Worm (Caenorhabditis elegans) whole organism, midembryonic: ENCODE results near the gene cup-4.

ENCODE experiments used
- T22C8.4 ChIP-seq: fragments of 200-800 bp; sonication (Bioruptor generic); IDR thresholded peaks from 2 replicates; pipeline ENCODE4 v1.3.6; 2022; ENCODE audit warnings: missing genetic modification characterization, missing compliant biosample characterization
- cog-1 ChIP-seq: sonication (generic microtip); optimal IDR thresholded peaks from 2 replicates; lab custom pipeline; 2016; ENCODE audit warnings: missing genetic modification characterization, missing compliant biosample characterization
- flt-1 ChIP-seq: fragments of 200-800 bp; sonication (Bioruptor generic); IDR thresholded peaks from 2 replicates; pipeline ENCODE4 v1.3.6; 2022; ENCODE audit warnings: missing genetic modification characterization, missing compliant biosample characterization
- klf-2 ChIP-seq: fragments of 200-800 bp; sonication (Bioruptor generic); conservative IDR thresholded peaks from 2 replicates; pipeline ENCODE4 v1.3.6; 2022; ENCODE audit warnings: missing genetic modification reagents, missing genetic modification characterization, missing compliant biosample characterization
- med-1 ChIP-seq: sonication (generic microtip); optimal IDR thresholded peaks from 2 replicates; lab custom pipeline; 2017; ENCODE audit warnings: missing genetic modification characterization, mild to moderate bottlenecking, missing compliant biosample characterization, antibody characterized with exemption, missing genetic modification reagents; ENCODE audit not compliant: insufficient read depth
- ref-1 ChIP-seq: fragments of 200-800 bp; sonication (Bioruptor generic); conservative IDR thresholded peaks from 2 replicates; pipeline ENCODE4 v1.3.6; 2022; ENCODE audit warnings: missing genetic modification reagents, missing genetic modification characterization, missing compliant biosample characterization
- tab-1 ChIP-seq: fragments of 200-800 bp; sonication (Bioruptor generic); IDR thresholded peaks from 2 replicates; pipeline ENCODE4 v1.3.6; 2022; ENCODE audit warnings: missing genetic modification characterization, missing compliant biosample characterization
- ztf-23 ChIP-seq: fragments of 200-800 bp; sonication (Bioruptor generic); IDR thresholded peaks from 2 replicates; pipeline ENCODE4 v1.3.6; 2022; ENCODE audit warnings: missing genetic modification reagents, missing genetic modification characterization, missing compliant biosample characterization
- ztf-29 ChIP-seq: fragments of 200-800 bp; sonication (Bioruptor generic); IDR thresholded peaks from 2 replicates; pipeline ENCODE4 v1.3.6; 2022; ENCODE audit warnings: missing genetic modification reagents, missing genetic modification characterization, missing compliant biosample characterization

cup-4 gene

ce11 chrIII:7838907-7839642, 27.2 kb upstream of the cup-4 start, which contains the start of gene ceh-23:
TSS of gene ceh-23 (plus strand) at chrIII:7839592.
- no peak for TF ChIP-seq ref-1 (GFP tag; lab: Robert Waterston, UW)
- TF ChIP-seq ztf-29 (GFP tag; lab: Robert Waterston, UW) = no peak
- TF ChIP-seq cog-1 (tag; lab: Kevin White, UChicago) = no peak
- no peak for TF ChIP-seq klf-2

ce11 chrIII:7843536-7843935, 22.8 kb upstream of the cup-4 start, which contains the start of gene ZK652.8:
TSS of gene ZK652.8 (minus strand) at chrIII:7843636.
- TF ChIP-seq ztf-23 = no peak
- no peak for TF ChIP-seq ref-1 (GFP tag; lab: Robert Waterston, UW)
- TF ChIP-seq flt-1 = no peak
- no peak for TF ChIP-seq med-1
- no peak for TF ChIP-seq cog-1 (tag; lab: Kevin White, UChicago)
- no peak for TF ChIP-seq tab-1 (GFP tag; lab: Robert Waterston, UW)
- no peak for TF ChIP-seq T22C8.4 (GFP tag; lab: Robert Waterston, UW)
- no peak for TF ChIP-seq ztf-29 (GFP tag; lab: Robert Waterston, UW)
- TF ChIP-seq klf-2 = no peak

ce11 chrIII:7848173-7848572, 18.1 kb upstream of the cup-4 start:
- TF ChIP-seq med-1 (no peak), flt-1 (no peak), cog-1 (tag; lab: Kevin White, UChicago) (no peak), T22C8.4 (GFP tag; lab: Robert Waterston, UW) (no peak), klf-2 (no peak), ztf-29 (GFP tag; lab: Robert Waterston, UW) (no peak)

ce11 chrIII:7854494-7855184, 11.7 kb upstream of the cup-4 start, which contains the start of gene rpl-35:
TSS of gene rpl-35 (plus strand) at chrIII:7855134.
- TF ChIP-seq klf-2 (peak; percentile 70; the same call in 1 of the 2 replicates), flt-1 (peak; percentile 92), ref-1 (GFP tag; lab: Robert Waterston, UW) (peak; percentile 61), med-1 (peak; percentile 48), ztf-23 (peak; percentile 94), cog-1 (tag; lab: Kevin White, UChicago) (peak; percentile 99), tab-1 (GFP tag; lab: Robert Waterston, UW) (peak; percentile 83), T22C8.4 (GFP tag; lab: Robert Waterston, UW) (peak; percentile 76), ztf-29 (GFP tag; lab: Robert Waterston, UW) (peak; percentile 77)

- TF ChIP-seq T22C8.4 (GFP tag; lab: Robert Waterston, UW) (no peak), med-1 (no peak), klf-2 (no peak), ztf-23 (no peak)
These were observed 10.8 kb upstream of the cup-4 start for ce11 chrIII:7855468-7855867.

ce11 chrIII:7857142-7857541, 9.1 kb upstream of the cup-4 start, which contains the start of gene tag-307:
TSS of gene tag-307 (minus strand) at chrIII:7857242.
- TF ChIP-seq ztf-29 (GFP tag; lab: Robert Waterston, UW) = no peak
- TF ChIP-seq ref-1 (GFP tag; lab: Robert Waterston, UW) = no peak
- TF ChIP-seq tab-1 (GFP tag; lab: Robert Waterston, UW) = no peak
- TF ChIP-seq flt-1 = no peak
- TF ChIP-seq cog-1 (tag; lab: Kevin White, UChicago) = no peak
- no peak for TF ChIP-seq klf-2
- TF ChIP-seq med-1 = no peak
- no peak for TF ChIP-seq T22C8.4 (GFP tag; lab: Robert Waterston, UW)

ce11 chrIII:7858407-7859029, 7.8 kb upstream of the cup-4 start, which contains the start of the genes coq-5 and ufm-1:
TSS of gene coq-5 (minus strand) at chrIII:7858457.
TSS of gene ufm-1 (plus strand) at chrIII:7858979.
- no peak for TF ChIP-seq ztf-23
- no peak for TF ChIP-seq tab-1 (GFP tag; lab: Robert Waterston, UW)
- no peak for TF ChIP-seq flt-1
- no peak for TF ChIP-seq med-1
- TF ChIP-seq ztf-29 (GFP tag; lab: Robert Waterston, UW) = no peak
- no peak for TF ChIP-seq klf-2
- no peak for TF ChIP-seq ref-1 (GFP tag; lab: Robert Waterston, UW)

- TF ChIP-seq med-1 (no peak), T22C8.4 (GFP tag; lab: Robert Waterston, UW) (no peak), klf-2 (no peak), cog-1 (tag; lab: Kevin White, UChicago) (no peak), ztf-23 (no peak), ztf-29 (GFP tag; lab: Robert Waterston, UW) (no peak), ref-1 (GFP tag; lab: Robert Waterston, UW) (no peak), flt-1 (no peak), tab-1 (GFP tag; lab: Robert Waterston, UW) (no peak)
These were observed 7.0 kb upstream of the cup-4 start, which contains the start of gene tomm-7 for ce11 chrIII:7859313-7859712. TSS of gene tomm-7 (plus strand) at chrIII:7859613.

- TF ChIP-seq ztf-29 (GFP tag; lab: Robert Waterston, UW) (no peak), klf-2 (no peak)
These were observed 5.4 kb upstream of the cup-4 start, which contains the start of gene cuc-1 for ce11 chrIII:7860885-7861284. TSS of gene cuc-1 (minus strand) at chrIII:7860985.
